Worm (Caenorhabditis elegans) whole organism, L2 larva: ENCODE measurements around the gene igcm-1.

Experiments used
- C34F6.9 ChIP-seq: fragments of 150-350 bp; optimal IDR thresholded peaks from 2 replicates; lab custom pipeline; 2014; ENCODE audit warnings: missing biosample characterization, missing genetic modification characterization
- F13H6.1 ChIP-seq: sonication (generic microtip); optimal IDR thresholded peaks from 2 replicates; lab custom pipeline; 2016; ENCODE audit warnings: missing genetic modification characterization, missing compliant biosample characterization
- Y55F3AM.14 ChIP-seq: fragments of 200-800 bp; sonication (Bioruptor generic); optimal IDR thresholded peaks from 2 replicates; lab custom pipeline; 2018; ENCODE audit warnings: mild to moderate bottlenecking, missing genetic modification characterization, missing compliant biosample characterization
- ZK546.5 ChIP-seq: sonication (generic microtip); optimal IDR thresholded peaks from 2 replicates; lab custom pipeline; 2017; ENCODE audit warnings: missing biosample characterization, missing genetic modification characterization
- alr-1 ChIP-seq: fragments of 150-350 bp; optimal IDR thresholded peaks from 2 replicates; lab custom pipeline; 2014; ENCODE audit warnings: missing biosample characterization, missing genetic modification characterization
- aly-2 ChIP-seq: fragments of 150-350 bp; optimal IDR thresholded peaks from 2 replicates; lab custom pipeline; 2014; ENCODE audit warnings: missing biosample characterization, missing genetic modification characterization
- ama-1 ChIP-seq: fragments of 150-350 bp; optimal IDR thresholded peaks from 2 replicates; lab custom pipeline; 2018; ENCODE audit warnings: inconsistent platforms
- blmp-1 ChIP-seq: sonication (generic microtip); optimal IDR thresholded peaks from 2 replicates; lab custom pipeline; 2017; ENCODE audit warnings: missing genetic modification characterization, mild to moderate bottlenecking, missing compliant biosample characterization, antibody characterized with exemption, moderate library complexity; ENCODE audit not compliant: insufficient read depth
- ceh-16 ChIP-seq: fragments of 150-350 bp; optimal IDR thresholded peaks from 2 replicates; lab custom pipeline; 2014; ENCODE audit warnings: missing biosample characterization, missing genetic modification characterization
- ceh-82 ChIP-seq: fragments of 150-350 bp; optimal IDR thresholded peaks from 2 replicates; lab custom pipeline; 2014; ENCODE audit warnings: missing biosample characterization, missing genetic modification characterization
- crh-2 ChIP-seq: sonication (generic microtip); optimal IDR thresholded peaks from 2 replicates; lab custom pipeline; 2017; ENCODE audit warnings: missing biosample characterization, missing genetic modification characterization
- dmd-4 ChIP-seq: sonication (generic microtip); optimal IDR thresholded peaks from 2 replicates; lab custom pipeline; 2017; ENCODE audit warnings: missing biosample characterization, missing genetic modification characterization
- egl-27 ChIP-seq: sonication (generic microtip); optimal IDR thresholded peaks from 3 replicates; lab custom pipeline; 2017; ENCODE audit warnings: missing biosample characterization, missing genetic modification reagents, missing genetic modification characterization
- fos-1 ChIP-seq: fragments of 150-350 bp; optimal IDR thresholded peaks from 2 replicates; lab custom pipeline; 2014; ENCODE audit warnings: missing biosample characterization, missing genetic modification characterization
- gmeb-1 ChIP-seq: fragments of 150-350 bp; optimal IDR thresholded peaks from 2 replicates; lab custom pipeline; 2014; ENCODE audit warnings: missing biosample characterization, missing genetic modification characterization
- lin-11 ChIP-seq: fragments of 150-350 bp; sonication (generic microtip); optimal IDR thresholded peaks from 2 replicates; lab custom pipeline; 2014; ENCODE audit warnings: missing biosample characterization, missing genetic modification characterization, inconsistent platforms, mixed read lengths
- lin-13 ChIP-seq: fragments of 150-350 bp; optimal IDR thresholded peaks from 2 replicates; lab custom pipeline; 2014; ENCODE audit warnings: missing biosample characterization, missing genetic modification reagents, missing genetic modification characterization
- lin-39 ChIP-seq: fragments of 150-350 bp; optimal IDR thresholded peaks from 2 replicates; lab custom pipeline; 2014; ENCODE audit warnings: missing biosample characterization, missing genetic modification reagents, missing genetic modification characterization
- lsy-2 ChIP-seq, 2 experiments: fragments of 150-350 bp in 1 of 2; sonication (generic microtip) in 1 of 2; optimal IDR thresholded peaks; 2 replicates each; lab custom pipeline; 2014 to 2017; ENCODE audit warnings: missing biosample characterization in 2 of 2, missing genetic modification characterization in 2 of 2
- mab-5 ChIP-seq: fragments of 150-350 bp; optimal IDR thresholded peaks from 2 replicates; lab custom pipeline; 2014; ENCODE audit warnings: missing biosample characterization, missing genetic modification characterization
- mbf-1 ChIP-seq: sonication (generic microtip); optimal IDR thresholded peaks from 2 replicates; lab custom pipeline; 2017; ENCODE audit warnings: missing biosample characterization, missing genetic modification characterization
- mdl-1 ChIP-seq, 2 experiments: fragments of 150-350 bp in 1 of 2; sonication (generic microtip) in 1 of 2; optimal IDR thresholded peaks; 2 replicates each; lab custom pipeline; 2017; ENCODE audit warnings: missing biosample characterization in 2 of 2, missing genetic modification characterization in 2 of 2
- nhr-11 ChIP-seq: fragments of 150-350 bp; optimal IDR thresholded peaks from 2 replicates; lab custom pipeline; 2014; ENCODE audit warnings: missing biosample characterization, missing genetic modification characterization
- nhr-12 ChIP-seq: fragments of 150-350 bp; optimal IDR thresholded peaks from 2 replicates; lab custom pipeline; 2014; ENCODE audit warnings: missing biosample characterization, missing genetic modification characterization
- nhr-129 ChIP-seq: fragments of 150-350 bp; optimal IDR thresholded peaks from 2 replicates; lab custom pipeline; 2014; ENCODE audit warnings: missing biosample characterization, missing genetic modification characterization
- nhr-237 ChIP-seq: fragments of 150-350 bp; optimal IDR thresholded peaks from 2 replicates; lab custom pipeline; 2014; ENCODE audit warnings: missing biosample characterization, missing genetic modification characterization
- nhr-25 ChIP-seq: fragments of 150-350 bp; sonication (generic microtip); optimal IDR thresholded peaks from 3 replicates; lab custom pipeline; 2014; ENCODE audit warnings: missing biosample characterization, missing genetic modification characterization
- nhr-77 ChIP-seq: fragments of 150-350 bp; optimal IDR thresholded peaks from 2 replicates; lab custom pipeline; 2014; ENCODE audit warnings: missing biosample characterization, missing genetic modification characterization
- peb-1 ChIP-seq: fragments of 150-350 bp; optimal IDR thresholded peaks from 2 replicates; lab custom pipeline; 2014; ENCODE audit warnings: missing biosample characterization, missing genetic modification characterization
- sem-4 ChIP-seq: fragments of 150-350 bp; optimal IDR thresholded peaks from 2 replicates; lab custom pipeline; 2014; ENCODE audit warnings: missing biosample characterization, missing genetic modification reagents, missing genetic modification characterization
- skn-1 ChIP-seq: sonication (generic microtip); optimal IDR thresholded peaks from 2 replicates; lab custom pipeline; 2017; ENCODE audit warnings: missing biosample characterization, missing genetic modification characterization
- sma-3 ChIP-seq: sonication (generic microtip); optimal IDR thresholded peaks from 2 replicates; lab custom pipeline; 2016; ENCODE audit warnings: missing genetic modification reagents, missing genetic modification characterization, missing compliant biosample characterization
- sma-9 ChIP-seq, 2 experiments: fragments of 150-350 bp in 1 of 2; sonication (generic microtip) in 1 of 2; optimal IDR thresholded peaks; 2 replicates each; lab custom pipeline; 2014 to 2016; ENCODE audit warnings: missing genetic modification characterization in 2 of 2, mild to moderate bottlenecking in 1 of 2, missing biosample characterization in 1 of 2, missing compliant biosample characterization in 1 of 2, missing genetic modification reagents in 1 of 2, moderate library complexity in 1 of 2
- snpc-4 ChIP-seq: fragments of 150-350 bp; optimal IDR thresholded peaks from 2 replicates; lab custom pipeline; 2014; ENCODE audit warnings: missing biosample characterization, missing genetic modification characterization
- unc-39 ChIP-seq: fragments of 150-350 bp; optimal IDR thresholded peaks from 2 replicates; lab custom pipeline; 2014; ENCODE audit warnings: missing biosample characterization, missing genetic modification characterization
- unc-55 ChIP-seq: fragments of 150-350 bp; sonication (generic microtip); optimal IDR thresholded peaks from 3 replicates; lab custom pipeline; 2014; ENCODE audit warnings: missing biosample characterization, missing genetic modification reagents, missing genetic modification characterization
- unc-62 ChIP-seq: fragments of 150-350 bp; optimal IDR thresholded peaks from 2 replicates; lab custom pipeline; 2014; ENCODE audit warnings: missing biosample characterization, missing genetic modification reagents, missing genetic modification characterization
- zag-1 ChIP-seq: fragments of 150-350 bp; optimal IDR thresholded peaks from 2 replicates; lab custom pipeline; 2014; ENCODE audit warnings: missing biosample characterization, missing genetic modification characterization
- ztf-1 ChIP-seq: fragments of 200-800 bp; sonication (Bioruptor generic); conservative IDR thresholded peaks from 2 replicates; pipeline ENCODE4 v1.3.6; 2022; ENCODE audit warnings: missing genetic modification characterization, missing compliant biosample characterization
- ztf-11 ChIP-seq: sonication (generic microtip); optimal IDR thresholded peaks from 2 replicates; lab custom pipeline; 2017; ENCODE audit warnings: missing biosample characterization, missing genetic modification characterization
- ztf-4 ChIP-seq: fragments of 150-350 bp; optimal IDR thresholded peaks from 2 replicates; lab custom pipeline; 2014; ENCODE audit warnings: missing biosample characterization, missing genetic modification characterization

Gene igcm-1

DNA sequence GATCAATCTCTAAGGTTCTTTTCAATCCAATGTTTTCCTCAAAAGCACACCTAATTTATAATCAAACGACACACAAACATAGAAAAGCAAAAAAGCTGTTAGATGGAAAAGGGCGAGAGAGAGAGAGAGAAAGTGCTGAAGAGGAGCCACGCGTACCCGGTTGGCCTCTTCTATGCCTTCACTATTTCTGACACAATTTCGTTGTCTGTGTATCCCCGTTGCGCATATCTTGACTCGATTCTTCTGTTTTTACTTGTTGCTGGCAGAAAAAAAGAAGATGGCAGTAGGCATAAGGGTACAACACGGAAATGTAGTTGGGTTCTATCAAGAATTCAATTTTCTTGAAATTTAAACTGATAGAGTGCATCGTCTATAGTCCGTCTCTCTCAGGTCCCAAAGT lies 23.8 kb downstream of the igcm-1 start (continued):
- TF ChIP-seq sma-3 (GFP tag; lab: Kevin White, UChicago) (no peak), mab-5 (tag; lab: Kevin White, UChicago) (peak; percentile 59), unc-39 (tag; lab: Kevin White, UChicago) (peak; percentile 32)

DNA sequence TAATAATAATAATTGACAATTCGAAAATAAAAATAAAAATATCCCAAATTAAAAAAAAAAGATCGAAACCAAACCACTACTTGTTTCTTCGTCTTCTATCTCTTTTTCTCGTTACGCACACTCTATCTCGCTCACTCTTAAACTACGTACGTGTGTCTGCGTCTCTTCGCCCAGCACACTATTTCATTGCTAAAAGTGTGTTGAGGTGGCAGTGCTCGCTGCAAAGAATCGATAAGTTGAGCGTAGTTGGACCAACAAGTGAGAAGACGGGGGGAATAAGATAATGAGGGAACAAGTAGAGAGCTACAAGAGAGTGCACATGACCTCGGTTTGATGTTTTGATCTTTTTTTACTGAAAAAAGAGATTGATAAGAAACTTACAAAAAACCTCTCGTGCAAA lies 25.4 kb downstream of the igcm-1 start:
- peak; percentile 79 for TF ChIP-seq unc-55
- TF ChIP-seq crh-2 = peak; percentile 86
- peak; percentile 44 for TF ChIP-seq zag-1 (tag; lab: Kevin White, UChicago)
- TF ChIP-seq fos-1 (tag; lab: Kevin White, UChicago) = peak; percentile 18
- TF ChIP-seq ztf-4 (tag; lab: Kevin White, UChicago) = no peak
- TF ChIP-seq sma-9 (GFP tag; optimal IDR thresholded peaks at IDR 0.05; lab: Kevin White, UChicago) = peak; percentile 61
- TF ChIP-seq sma-9 (tag; optimal IDR thresholded peaks at IDR 0.05; lab: Kevin White, UChicago) = no peak
- peak; percentile 56 for TF ChIP-seq mab-5 (tag; lab: Kevin White, UChicago)
- no peak for TF ChIP-seq peb-1 (tag; lab: Kevin White, UChicago)
- peak in 1 of 2 experiments; percentile 45 for TF ChIP-seq mdl-1 (tag; optimal IDR thresholded peaks at IDR 0.05; lab: Kevin White, UChicago)
- no peak for TF ChIP-seq gmeb-1 (tag; lab: Kevin White, UChicago)
- no peak for TF ChIP-seq nhr-237 (tag; lab: Kevin White, UChicago)
- TF ChIP-seq ceh-16 (tag; lab: Kevin White, UChicago) = no peak
- TF ChIP-seq lsy-2 (tag; optimal IDR thresholded peaks at IDR 0.05; lab: Kevin White, UChicago) = peak; percentile 10 to 62
- no peak for TF ChIP-seq ZK546.5
- TF ChIP-seq F13H6.1 = peak; percentile 57
- TF ChIP-seq nhr-129 (tag; lab: Kevin White, UChicago) = peak; percentile 65
- TF ChIP-seq C34F6.9 (tag; lab: Kevin White, UChicago) = peak; percentile 74

ce11 chrX:825375-825774 lies 25.9 kb downstream of the igcm-1 start, which contains the start of gene daf-3:
Gene daf-3, minus strand, starts transcription at chrX:825475.
- TF ChIP-seq egl-27 (tag; lab: Kevin White, UChicago) (no peak), ztf-1 (no peak), lin-11 (tag; lab: Kevin White, UChicago) (no peak), zag-1 (tag; lab: Kevin White, UChicago) (no peak), nhr-12 (no peak), lin-39 (no peak), nhr-25 (tag; lab: Kevin White, UChicago) (no peak), nhr-77 (tag; lab: Kevin White, UChicago) (no peak)

DNA sequence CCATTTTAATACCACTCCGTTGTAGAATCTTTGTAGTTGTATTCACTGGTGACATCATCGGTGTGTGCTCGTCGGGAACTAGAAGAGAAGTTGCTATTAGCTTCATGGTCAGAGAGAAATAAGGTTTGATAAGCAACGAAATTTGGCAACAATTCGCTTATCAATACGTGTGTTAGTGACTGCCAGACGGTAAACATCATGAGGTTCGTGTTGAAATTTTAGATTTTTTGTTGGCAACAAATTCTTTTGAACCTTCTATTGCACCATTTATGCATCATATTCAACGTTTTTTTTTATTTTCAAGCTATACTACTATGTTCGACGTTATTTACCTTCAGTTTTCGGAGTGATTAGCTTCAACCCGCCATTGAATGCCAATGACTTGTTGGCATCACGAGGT lies 27.6 kb downstream of the igcm-1 start:
- TF ChIP-seq nhr-77 (tag; lab: Kevin White, UChicago) (no peak), aly-2 (no peak), skn-1 (no peak), fos-1 (tag; lab: Kevin White, UChicago) (peak; percentile 82), ztf-1 (no peak), dmd-4 (no peak), ceh-82 (tag; lab: Kevin White, UChicago) (no peak), unc-39 (tag; lab: Kevin White, UChicago) (no peak), ceh-16 (tag; lab: Kevin White, UChicago) (no peak), mbf-1 (tag; lab: Kevin White, UChicago) (no peak), ztf-11 (tag; lab: Kevin White, UChicago) (no peak), ama-1 (lab: Kevin White, UChicago) (no peak), alr-1 (no peak), blmp-1 (no peak), nhr-11 (no peak), ztf-4 (tag; lab: Kevin White, UChicago) (no peak), snpc-4 (no peak), sem-4 (no peak), Y55F3AM.14 (no peak), lin-13 (GFP tag; lab: Kevin White, UChicago) (no peak), peb-1 (tag; lab: Kevin White, UChicago) (no peak), unc-62 (GFP tag; lab: Kevin White, UChicago) (no peak), F13H6.1 (peak; percentile 18), sma-3 (GFP tag; lab: Kevin White, UChicago) (no peak), crh-2 (peak; percentile 57), sma-9 (GFP tag; optimal IDR thresholded peaks at IDR 0.05; lab: Kevin White, UChicago) (peak; percentile 6), sma-9 (tag; optimal IDR thresholded peaks at IDR 0.05; lab: Kevin White, UChicago) (no peak)
